Fruit fly (Drosophila melanogaster): Measurements from ENCODE around the gene mth.

DNA sequence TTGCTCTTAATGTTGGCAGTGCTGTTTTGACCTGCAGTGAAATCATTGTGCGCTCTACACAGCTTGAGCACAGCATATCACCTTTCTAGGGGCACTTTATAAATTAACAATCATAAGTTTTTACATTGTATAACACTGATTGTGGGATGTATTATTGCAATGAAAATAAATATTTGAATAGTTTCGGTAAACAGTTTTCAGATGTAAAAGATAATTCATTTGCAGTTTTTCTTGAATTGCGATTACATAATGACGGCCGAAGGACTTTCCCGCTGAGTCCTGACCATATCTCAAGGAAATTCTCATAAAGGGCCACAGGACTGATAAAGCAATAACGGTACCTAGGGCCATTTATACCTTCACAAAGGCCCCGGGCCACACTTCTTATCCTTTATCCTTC lies 27.8 kb upstream of the mth start:
- TF ChIP-seq CG33017 (tag; optimal IDR thresholded peaks at IDR 0.05) (no peak), CG5204 (GFP tag; optimal IDR thresholded peaks at IDR 0.05) (no peak), kay (GFP tag; ENCODE audit: borderline replicate concordance) (no peak), tj (GFP tag; optimal IDR thresholded peaks at IDR 0.05) (no peak), CG7101 (tag; optimal IDR thresholded peaks at IDR 0.05) (no peak)

Data from whole organism, adult.